Worm (Caenorhabditis elegans) whole organism, young adult: Measurements from ENCODE around the gene dyf-13.

Source experiments
- B0019.2 ChIP-seq: fragments of 200-800 bp; sonication (Bioruptor generic); conservative IDR thresholded peaks from 2 replicates; pipeline ENCODE4 v1.3.6; 2022; ENCODE audit warnings: missing genetic modification reagents, missing genetic modification characterization, missing compliant biosample characterization
- B0261.1 ChIP-seq: sonication (generic microtip); optimal IDR thresholded peaks from 2 replicates; lab custom pipeline; 2016; ENCODE audit warnings: mild to moderate bottlenecking, missing genetic modification characterization, moderate library complexity, missing compliant biosample characterization
- B0336.3 ChIP-seq: fragments of 200-800 bp; sonication (Bioruptor generic); IDR thresholded peaks from 2 replicates; pipeline ENCODE4 v1.3.6; 2022; ENCODE audit warnings: missing genetic modification characterization, missing compliant biosample characterization
- C17E4.6 ChIP-seq: fragments of 200-800 bp; sonication (Bioruptor generic); IDR thresholded peaks from 2 replicates; pipeline ENCODE4 v1.3.6; 2022; ENCODE audit warnings: missing genetic modification reagents, missing genetic modification characterization, missing compliant biosample characterization
- D2030.7 ChIP-seq: fragments of 200-800 bp; sonication (Bioruptor generic); IDR thresholded peaks from 2 replicates; pipeline ENCODE4 v1.3.6; 2022; ENCODE audit warnings: missing genetic modification reagents, missing genetic modification characterization, missing compliant biosample characterization
- F23B12.7 ChIP-seq: sonication (generic microtip); optimal IDR thresholded peaks from 2 replicates; lab custom pipeline; 2017; ENCODE audit warnings: missing genetic modification characterization, mild to moderate bottlenecking, missing compliant biosample characterization, antibody characterized with exemption, moderate library complexity; ENCODE audit not compliant: insufficient read depth
- F33H1.4 ChIP-seq: fragments of 200-800 bp; sonication (Bioruptor generic); IDR thresholded peaks from 2 replicates; pipeline ENCODE4 v1.3.6; 2022; ENCODE audit warnings: missing genetic modification reagents, missing genetic modification characterization, missing compliant biosample characterization
- F37B4.10 ChIP-seq: fragments of 200-800 bp; sonication (Bioruptor generic); IDR thresholded peaks from 2 replicates; pipeline ENCODE4 v1.3.6; 2022; ENCODE audit warnings: missing genetic modification characterization, missing compliant biosample characterization
- T07F8.4 ChIP-seq: sonication (generic microtip); optimal IDR thresholded peaks from 2 replicates; lab custom pipeline; 2016; ENCODE audit warnings: mild to moderate bottlenecking, missing genetic modification characterization, moderate library complexity, missing compliant biosample characterization
- Y53G8AR.9 ChIP-seq: fragments of 200-800 bp; sonication (Bioruptor generic); conservative IDR thresholded peaks from 2 replicates; pipeline ENCODE4 v1.3.6; 2022; ENCODE audit warnings: missing genetic modification reagents, missing genetic modification characterization, missing compliant biosample characterization
- Y67H2A.10 ChIP-seq: fragments of 200-800 bp; sonication (Bioruptor generic); conservative IDR thresholded peaks from 2 replicates; pipeline ENCODE4 v1.3.6; 2022; ENCODE audit warnings: missing genetic modification reagents, missing genetic modification characterization, missing compliant biosample characterization
- ZK185.1 ChIP-seq: sonication (generic microtip); optimal IDR thresholded peaks from 2 replicates; lab custom pipeline; 2016; ENCODE audit warnings: mild to moderate bottlenecking, missing genetic modification characterization, missing compliant biosample characterization; ENCODE audit not compliant: poor library complexity, severe bottlenecking
- akir-1 ChIP-seq: fragments of 200-800 bp; sonication (Bioruptor generic); optimal IDR thresholded peaks from 2 replicates; lab custom pipeline; 2018; ENCODE audit warnings: mild to moderate bottlenecking, missing genetic modification characterization, moderate library complexity, missing compliant biosample characterization
- atf-7 ChIP-seq: sonication (generic microtip); optimal IDR thresholded peaks from 2 replicates; lab custom pipeline; 2017; ENCODE audit warnings: mild to moderate bottlenecking, missing genetic modification characterization, missing compliant biosample characterization
- attf-5 ChIP-seq: fragments of 200-800 bp; sonication (Bioruptor generic); optimal IDR thresholded peaks from 2 replicates; lab custom pipeline; 2018; ENCODE audit warnings: mild to moderate bottlenecking, missing genetic modification characterization, missing compliant biosample characterization
- bed-2 ChIP-seq: fragments of 200-800 bp; sonication (Bioruptor generic); IDR thresholded peaks from 2 replicates; pipeline ENCODE4 v1.3.6; 2022; ENCODE audit warnings: missing genetic modification reagents, missing genetic modification characterization, missing compliant biosample characterization
- ceh-27 ChIP-seq: fragments of 200-800 bp; sonication (Bioruptor generic); optimal IDR thresholded peaks from 2 replicates; lab custom pipeline; 2018; ENCODE audit warnings: mild to moderate bottlenecking, missing genetic modification characterization, moderate library complexity, missing compliant biosample characterization
- dpff-1 ChIP-seq: sonication (generic microtip); optimal IDR thresholded peaks from 2 replicates; lab custom pipeline; 2017; ENCODE audit warnings: mild to moderate bottlenecking, missing genetic modification characterization, missing compliant biosample characterization
- ekl-4 ChIP-seq: fragments of 200-800 bp; sonication (Bioruptor generic); IDR thresholded peaks from 2 replicates; pipeline ENCODE4 v1.3.6; 2022; ENCODE audit warnings: missing genetic modification reagents, missing genetic modification characterization, missing compliant biosample characterization
- ets-4 ChIP-seq: fragments of 200-800 bp; sonication (Bioruptor generic); optimal IDR thresholded peaks from 2 replicates; lab custom pipeline; 2018; ENCODE audit warnings: mild to moderate bottlenecking, missing genetic modification characterization, missing compliant biosample characterization
- let-526 ChIP-seq: fragments of 200-800 bp; sonication (Bioruptor generic); IDR thresholded peaks from 2 replicates; pipeline ENCODE4 v1.3.6; 2022; ENCODE audit warnings: missing genetic modification reagents, missing genetic modification characterization, missing compliant biosample characterization
- let-607 ChIP-seq, 2 experiments: fragments of 200-800 bp in 1 of 2; sonication (Bioruptor generic) in 1 of 2; sonication (generic microtip) in 1 of 2; optimal IDR thresholded peaks; 2 replicates each; lab custom pipeline; 2016 to 2018; ENCODE audit warnings: mild to moderate bottlenecking in 2 of 2, missing compliant biosample characterization in 2 of 2, missing genetic modification characterization in 2 of 2, moderate library complexity in 2 of 2, missing genotype in 1 of 2
- lin-35 ChIP-seq, 3 experiments: fragments of 150-350 bp in 2 of 3; sonication (generic microtip) in 1 of 3; optimal IDR thresholded peaks; 2 replicates each; lab custom pipeline; 2014 to 2018; ENCODE audit warnings: missing biosample characterization in 3 of 3, missing genetic modification characterization in 3 of 3, missing genetic modification reagents in 3 of 3
- madf-3 ChIP-seq: fragments of 200-800 bp; sonication (Bioruptor generic); IDR thresholded peaks from 2 replicates; pipeline ENCODE4 v1.3.6; 2022; ENCODE audit warnings: missing genetic modification reagents, missing genetic modification characterization, missing compliant biosample characterization
- madf-6 ChIP-seq: fragments of 200-800 bp; sonication (Bioruptor generic); IDR thresholded peaks from 2 replicates; pipeline ENCODE4 v1.3.6; 2022; ENCODE audit warnings: missing genetic modification reagents, missing genetic modification characterization, missing compliant biosample characterization
- madf-8 ChIP-seq: fragments of 200-800 bp; sonication (Bioruptor generic); conservative IDR thresholded peaks from 2 replicates; pipeline ENCODE4 v1.3.6; 2022; ENCODE audit warnings: missing genetic modification reagents, missing genetic modification characterization, missing compliant biosample characterization
- mcd-1 ChIP-seq: fragments of 200-800 bp; sonication (Bioruptor generic); IDR thresholded peaks from 2 replicates; pipeline ENCODE4 v1.3.6; 2022; ENCODE audit warnings: missing genetic modification reagents, missing genetic modification characterization, missing compliant biosample characterization
- nhr-120 ChIP-seq: fragments of 200-800 bp; sonication (Bioruptor generic); IDR thresholded peaks from 2 replicates; pipeline ENCODE4 v1.3.6; 2022; ENCODE audit warnings: missing genetic modification characterization, missing compliant biosample characterization
- nhr-179 ChIP-seq: sonication (generic microtip); optimal IDR thresholded peaks from 2 replicates; lab custom pipeline; 2016; ENCODE audit warnings: mild to moderate bottlenecking, missing genetic modification characterization, missing compliant biosample characterization
- nhr-80 ChIP-seq: sonication (generic microtip); optimal IDR thresholded peaks from 2 replicates; lab custom pipeline; 2016; ENCODE audit warnings: missing genetic modification characterization, missing compliant biosample characterization
- pha-4 ChIP-seq: fragments of 150-350 bp; sonication (generic microtip); optimal IDR thresholded peaks from 2 replicates; lab custom pipeline; 2014; ENCODE audit warnings: missing biosample characterization, missing genetic modification reagents, missing genetic modification characterization
- repo-1 ChIP-seq: sonication (generic microtip); optimal IDR thresholded peaks from 2 replicates; lab custom pipeline; 2017; ENCODE audit warnings: mild to moderate bottlenecking, missing genetic modification characterization, missing compliant biosample characterization
- somi-1 ChIP-seq: fragments of 200-800 bp; sonication (Bioruptor generic); optimal IDR thresholded peaks from 2 replicates; lab custom pipeline; 2018; ENCODE audit warnings: mild to moderate bottlenecking, missing genetic modification characterization, missing compliant biosample characterization
- sptf-2 ChIP-seq: fragments of 200-800 bp; sonication (Bioruptor generic); optimal IDR thresholded peaks from 2 replicates; lab custom pipeline; 2018; ENCODE audit warnings: mild to moderate bottlenecking, missing genetic modification characterization, missing compliant biosample characterization
- tbx-9 ChIP-seq: sonication (generic microtip); optimal IDR thresholded peaks from 2 replicates; lab custom pipeline; 2016; ENCODE audit warnings: borderline replicate concordance, missing genetic modification characterization, inconsistent platforms, missing compliant biosample characterization
- unc-62 ChIP-seq: fragments of 150-350 bp; optimal IDR thresholded peaks from 2 replicates; lab custom pipeline; 2014; ENCODE audit warnings: missing biosample characterization, missing genetic modification reagents, missing genetic modification characterization
- zim-3 ChIP-seq: sonication (generic microtip); optimal IDR thresholded peaks from 2 replicates; lab custom pipeline; 2017; ENCODE audit warnings: mild to moderate bottlenecking, missing genetic modification characterization, moderate library complexity, missing compliant biosample characterization

dyf-13 gene

ce11 chrII:7168712-7169111 lies 2.4 kb downstream of the dyf-13 start, which contains the start of gene col-36:
Gene col-36 (minus strand): TSS chrII:7168812.
- TF ChIP-seq F23B12.7 (tag; lab: Kevin White, UChicago) = no peak
- TF ChIP-seq pha-4 (tag; lab: Kevin White, UChicago) = no peak
- no peak for TF ChIP-seq D2030.7 (GFP tag; lab: Robert Waterston, UW)
- no peak for TF ChIP-seq atf-7
- TF ChIP-seq lin-35 (GFP tag; optimal IDR thresholded peaks at IDR 0.05; lab: Kevin White, UChicago) = no peak
- TF ChIP-seq F33H1.4 = no peak
- TF ChIP-seq B0261.1 = no peak
- TF ChIP-seq Y53G8AR.9 = no peak
- no peak for TF ChIP-seq T07F8.4
- TF ChIP-seq let-526 (GFP tag; lab: Robert Waterston, UW) = no peak

ce11 chrII:7166768-7167167 lies 4.4 kb downstream of the dyf-13 start:
- TF ChIP-seq madf-6 (GFP tag; lab: Robert Waterston, UW) (no peak), ekl-4 (GFP tag; lab: Robert Waterston, UW) (no peak), nhr-80 (tag; lab: Kevin White, UChicago) (peak; percentile 76), ceh-27 (GFP tag; lab: Kevin White, UChicago) (no peak), let-607 (tag; optimal IDR thresholded peaks at IDR 0.05; lab: Kevin White, UChicago) (peak in 1 of 2 experiments; percentile 3)

ce11 chrII:7165749-7166148 lies 5.4 kb downstream of the dyf-13 start, which contains the start of gene mfsd-13.2:
Gene mfsd-13.2 (minus strand): TSS chrII:7165849.
- TF ChIP-seq Y67H2A.10 (GFP tag; lab: Robert Waterston, UW) = no peak
- TF ChIP-seq zim-3 (tag; lab: Kevin White, UChicago) = no peak
- TF ChIP-seq atf-7 = no peak
- TF ChIP-seq B0336.3 (GFP tag; lab: Robert Waterston, UW) = no peak
- TF ChIP-seq repo-1 = no peak
- TF ChIP-seq tbx-9 (tag; lab: Kevin White, UChicago) = no peak
- no peak for TF ChIP-seq ZK185.1
- TF ChIP-seq F33H1.4 = no peak

- no peak for TF ChIP-seq let-607 (tag; optimal IDR thresholded peaks at IDR 0.05; lab: Kevin White, UChicago)
- no peak for TF ChIP-seq madf-3 (GFP tag; lab: Robert Waterston, UW)
- TF ChIP-seq B0019.2 = no peak
- TF ChIP-seq nhr-120 (GFP tag; lab: Robert Waterston, UW) = no peak
- no peak for TF ChIP-seq C17E4.6 (GFP tag; lab: Robert Waterston, UW)
- TF ChIP-seq madf-8 (GFP tag; lab: Robert Waterston, UW) = no peak
- TF ChIP-seq F37B4.10 (GFP tag; lab: Robert Waterston, UW) = no peak
- no peak for TF ChIP-seq akir-1
- no peak for TF ChIP-seq sptf-2 (GFP tag; lab: Kevin White, UChicago)
- no peak for TF ChIP-seq bed-2 (GFP tag; lab: Robert Waterston, UW)
- TF ChIP-seq mcd-1 (GFP tag; lab: Robert Waterston, UW) = no peak
Observed at ce11 chrII:7161512-7161911, 9.6 kb downstream of the dyf-13 start, which contains the start of gene C27H5.12. Gene C27H5.12 (minus strand): TSS chrII:7161612.

ce11 chrII:7157415-7157814 lies 13.7 kb downstream of the dyf-13 start:
- TF ChIP-seq atf-7 (peak; percentile 14), unc-62 (GFP tag; lab: Kevin White, UChicago) (peak; percentile 38), attf-5 (peak; percentile 9), nhr-80 (tag; lab: Kevin White, UChicago) (peak; percentile 79), somi-1 (GFP tag; lab: Kevin White, UChicago) (no peak), C17E4.6 (GFP tag; lab: Robert Waterston, UW) (no peak), ets-4 (GFP tag; lab: Kevin White, UChicago) (peak; percentile 10), let-607 (tag; optimal IDR thresholded peaks at IDR 0.05; lab: Kevin White, UChicago) (no peak), nhr-179 (no peak), dpff-1 (no peak)
